Fruit fly (Drosophila melanogaster): ENCODE data around the gene Ten-a.

DNA sequence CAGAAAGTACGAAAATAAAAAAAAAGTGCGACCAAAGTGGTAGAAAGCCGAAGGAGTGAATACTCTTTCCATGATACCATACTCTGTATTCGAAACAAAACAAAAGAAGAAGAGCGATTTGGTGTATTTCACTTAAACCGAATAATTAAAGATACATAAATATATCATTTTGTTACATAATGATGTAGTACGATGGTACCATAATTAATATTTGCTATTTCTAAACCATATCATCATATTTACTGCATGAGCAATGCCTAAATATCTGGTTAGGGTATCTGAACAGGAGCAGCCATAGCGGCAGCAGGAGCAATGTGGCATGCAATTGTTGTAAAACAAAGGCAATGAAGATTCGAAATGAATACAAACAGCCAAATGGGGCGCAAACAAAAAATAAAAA lies 202.8 kb downstream of the Ten-a start:
- no peak for TF ChIP-seq CG17802 (tag; optimal IDR thresholded peaks at IDR 0.05)
- TF ChIP-seq vfl (GFP tag; optimal IDR thresholded peaks at IDR 0.05), result no peak
- TF ChIP-seq CG32767 (GFP tag; IDR thresholded peaks at IDR 0.05), result no peak
- TF ChIP-seq ems (GFP tag; optimal IDR thresholded peaks at IDR 0.05), result no peak
- no peak for TF ChIP-seq mld (GFP tag; IDR thresholded peaks at IDR 0.05; ENCODE audit: partially characterized antibody)
- no peak for TF ChIP-seq CG17612 (GFP tag; IDR thresholded peaks at IDR 0.05)
- TF ChIP-seq Bdp1 (GFP tag; optimal IDR thresholded peaks at IDR 0.05), result no peak
- no peak for TF ChIP-seq cas (GFP tag; IDR thresholded peaks at IDR 0.05)
- TF ChIP-seq CG7839 (tag; optimal IDR thresholded peaks at IDR 0.05), result no peak
- no peak for TF ChIP-seq kni (GFP tag; optimal IDR thresholded peaks at IDR 0.05)
- no peak for TF ChIP-seq tgo (GFP tag; IDR thresholded peaks at IDR 0.05)
